Worm (Caenorhabditis elegans) whole organism, early embryonic: ENCODE results near the gene ech-1.1.

Source experiments
- B0310.2 ChIP-seq: sonication (generic microtip); optimal IDR thresholded peaks from 2 replicates; lab custom pipeline; 2016; ENCODE audit warnings: mild to moderate bottlenecking, missing genetic modification characterization, missing compliant biosample characterization
- F13C5.2 ChIP-seq: sonication (generic microtip); optimal IDR thresholded peaks from 2 replicates; lab custom pipeline; 2017; ENCODE audit warnings: mild to moderate bottlenecking, missing genetic modification characterization, inconsistent platforms, missing compliant biosample characterization
- aly-1 ChIP-seq: sonication (generic microtip); optimal IDR thresholded peaks from 2 replicates; lab custom pipeline; 2016; ENCODE audit warnings: missing genetic modification characterization, missing compliant biosample characterization
- ama-1 ChIP-seq: fragments of 150-350 bp; optimal IDR thresholded peaks from 2 replicates; lab custom pipeline; 2014
- ceh-36 ChIP-seq: sonication (generic microtip); optimal IDR thresholded peaks from 2 replicates; lab custom pipeline; 2016; ENCODE audit warnings: missing genetic modification characterization, inconsistent platforms, missing compliant biosample characterization
- ets-7 ChIP-seq: sonication (generic microtip); optimal IDR thresholded peaks from 2 replicates; lab custom pipeline; 2016; ENCODE audit warnings: missing genotype, missing genetic modification characterization, missing compliant biosample characterization
- flt-1 ChIP-seq: fragments of 200-800 bp; sonication (Bioruptor generic); IDR thresholded peaks from 2 replicates; pipeline ENCODE4 v1.3.6; 2022; ENCODE audit warnings: missing genetic modification characterization, missing compliant biosample characterization
- hmg-4 ChIP-seq: fragments of 200-800 bp; sonication (Bioruptor generic); optimal IDR thresholded peaks from 2 replicates; lab custom pipeline; 2018; ENCODE audit warnings: mild to moderate bottlenecking, missing genetic modification characterization, missing compliant biosample characterization
- hnd-1 ChIP-seq: sonication (generic microtip); optimal IDR thresholded peaks from 2 replicates; lab custom pipeline; 2016; ENCODE audit warnings: missing genetic modification characterization, missing compliant biosample characterization
- pes-1 ChIP-seq: fragments of 200-800 bp; sonication (Bioruptor generic); IDR thresholded peaks from 2 replicates; pipeline ENCODE4 v1.3.6; 2022; ENCODE audit warnings: missing genetic modification reagents, missing genetic modification characterization, missing compliant biosample characterization
- scrt-1 ChIP-seq: fragments of 200-800 bp; sonication (Bioruptor generic); IDR thresholded peaks from 2 replicates; pipeline ENCODE4 v1.3.6; 2022; ENCODE audit warnings: missing genetic modification characterization, missing compliant biosample characterization
- tbx-37 ChIP-seq: fragments of 200-800 bp; sonication (Bioruptor generic); conservative IDR thresholded peaks from 2 replicates; pipeline ENCODE4 v1.3.6; 2022; ENCODE audit warnings: missing genetic modification reagents, missing genetic modification characterization, missing compliant biosample characterization
- tra-4 ChIP-seq: sonication (generic microtip); optimal IDR thresholded peaks from 2 replicates; lab custom pipeline; 2017; ENCODE audit warnings: missing genetic modification characterization, missing compliant biosample characterization

DNA sequence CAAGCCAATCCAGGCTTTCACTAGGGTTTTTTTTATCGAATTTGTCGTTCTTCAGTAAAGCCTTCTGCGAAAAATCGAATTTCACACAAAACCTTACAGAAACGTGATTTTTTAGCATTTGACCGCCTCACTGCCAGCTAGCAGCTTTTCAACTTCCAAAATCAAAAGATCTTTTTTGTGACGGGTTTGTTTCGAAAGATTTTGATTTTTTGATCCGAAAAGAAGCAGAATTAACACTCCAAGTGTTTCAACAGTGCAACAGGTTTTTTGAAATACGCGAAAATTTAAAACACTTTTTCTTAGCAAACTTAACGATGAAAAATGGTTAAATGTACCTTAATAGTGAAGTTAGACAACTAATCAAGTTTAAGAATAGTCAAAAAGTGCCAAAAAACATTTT is 19.9 kb downstream of the ech-1.1 start, which contains the start of gene clec-229:
- TF ChIP-seq pes-1 (GFP tag; lab: Robert Waterston, UW) (no peak), F13C5.2 (tag; lab: Kevin White, UChicago) (no peak), ama-1 (lab: Kevin White, UChicago) (no peak), tra-4 (tag; lab: Kevin White, UChicago) (no peak), scrt-1 (GFP tag; lab: Robert Waterston, UW) (no peak), flt-1 (GFP tag; lab: Robert Waterston, UW) (no peak), B0310.2 (tag; lab: Kevin White, UChicago) (no peak), ets-7 (no peak), hmg-4 (GFP tag; lab: Kevin White, UChicago) (no peak), ceh-36 (tag; lab: Kevin White, UChicago) (no peak), hnd-1 (tag; lab: Kevin White, UChicago) (no peak), aly-1 (tag; lab: Kevin White, UChicago) (no peak), tbx-37 (GFP tag; lab: Robert Waterston, UW) (no peak)
